Worm (Caenorhabditis elegans) whole organism, L1 larva: ENCODE measurements around the gene rgs-3.

Source experiments
- C04F5.9 ChIP-seq: sonication (generic microtip); optimal IDR thresholded peaks from 2 replicates; lab custom pipeline; 2016; ENCODE audit warnings: missing genetic modification characterization, missing compliant biosample characterization
- C16A3.4 ChIP-seq: fragments of 150-350 bp; optimal IDR thresholded peaks from 2 replicates; lab custom pipeline; 2014; ENCODE audit warnings: missing biosample characterization, missing genetic modification characterization
- F16B12.6 ChIP-seq: fragments of 150-350 bp; optimal IDR thresholded peaks from 2 replicates; lab custom pipeline; 2014; ENCODE audit warnings: missing biosample characterization, missing genetic modification characterization
- Y116A8C.19 ChIP-seq: sonication (generic microtip); optimal IDR thresholded peaks from 2 replicates; lab custom pipeline; 2016; ENCODE audit warnings: missing compliant biosample characterization, missing genetic modification characterization, borderline replicate concordance
- aha-1 ChIP-seq: fragments of 150-350 bp; optimal IDR thresholded peaks from 2 replicates; lab custom pipeline; 2014; ENCODE audit warnings: missing biosample characterization, missing genetic modification characterization
- aly-2 ChIP-seq: fragments of 150-350 bp; optimal IDR thresholded peaks from 2 replicates; lab custom pipeline; 2014; ENCODE audit warnings: missing biosample characterization, missing genetic modification characterization
- ceh-63 ChIP-seq: fragments of 200-800 bp; sonication (Bioruptor generic); optimal IDR thresholded peaks from 2 replicates; lab custom pipeline; 2018; ENCODE audit warnings: mild to moderate bottlenecking, missing genetic modification characterization, missing compliant biosample characterization
- ceh-82 ChIP-seq, 3 experiments: fragments of 150-350 bp in 1 of 3; sonication (generic microtip) in 2 of 3; optimal IDR thresholded peaks; 2 replicates each; lab custom pipeline; 2014 to 2017; ENCODE audit warnings: missing biosample characterization in 3 of 3, missing genetic modification characterization in 3 of 3
- ceh-88 ChIP-seq: fragments of 200-800 bp; sonication (Bioruptor generic); IDR thresholded peaks from 2 replicates; pipeline ENCODE4 v1.3.6; 2022; ENCODE audit warnings: missing genetic modification characterization, missing compliant biosample characterization
- ces-1 ChIP-seq: fragments of 150-350 bp; optimal IDR thresholded peaks from 2 replicates; lab custom pipeline; 2014; ENCODE audit warnings: missing biosample characterization, missing genetic modification reagents, missing genetic modification characterization
- dpl-1 ChIP-seq, 3 experiments: fragments of 150-350 bp in 2 of 3; sonication (generic microtip) in 1 of 3; optimal IDR thresholded peaks; 2 replicates each; lab custom pipeline; 2014 to 2017; ENCODE audit warnings: missing biosample characterization in 3 of 3, missing genetic modification characterization in 3 of 3, missing genetic modification reagents in 3 of 3
- dsc-1 ChIP-seq: sonication (generic microtip); optimal IDR thresholded peaks from 2 replicates; lab custom pipeline; 2016; ENCODE audit warnings: mild to moderate bottlenecking, missing genetic modification characterization, missing compliant biosample characterization
- efl-1 ChIP-seq, 4 experiments: fragments of 150-350 bp; optimal IDR thresholded peaks in 3 of 4; peaks in 1 of 4; 1 replicate in 1 of 4; 2 replicates in 3 of 4; lab custom pipeline; 2014; ENCODE audit warnings: missing biosample characterization in 2 of 4, missing genetic modification characterization in 2 of 4, missing genetic modification reagents in 2 of 4
- efl-3 ChIP-seq: fragments of 200-800 bp; sonication (Bioruptor generic); optimal IDR thresholded peaks from 2 replicates; lab custom pipeline; 2018; ENCODE audit warnings: mild to moderate bottlenecking, missing genetic modification characterization, missing compliant biosample characterization
- egl-13 ChIP-seq: sonication (generic microtip); optimal IDR thresholded peaks from 2 replicates; lab custom pipeline; 2016; ENCODE audit warnings: missing genotype, missing genetic modification reagents, missing genetic modification characterization, missing compliant biosample characterization
- ets-5 ChIP-seq: fragments of 200-800 bp; sonication (Bioruptor generic); IDR thresholded peaks from 2 replicates; pipeline ENCODE4 v1.3.6; 2022; ENCODE audit warnings: missing genetic modification characterization, missing compliant biosample characterization
- fkh-10 ChIP-seq: sonication (generic microtip); optimal IDR thresholded peaks from 2 replicates; lab custom pipeline; 2017; ENCODE audit warnings: missing biosample characterization, missing genetic modification reagents, missing genetic modification characterization
- grh-1 ChIP-seq: fragments of 200-800 bp; sonication (Bioruptor generic); IDR thresholded peaks from 2 replicates; pipeline ENCODE4 v1.3.6; 2022; ENCODE audit warnings: missing genetic modification reagents, missing genetic modification characterization, missing compliant biosample characterization
- hlh-17 ChIP-seq: fragments of 200-800 bp; sonication (Bioruptor generic); optimal IDR thresholded peaks from 2 replicates; lab custom pipeline; 2018; ENCODE audit warnings: missing genetic modification characterization, mild to moderate bottlenecking, missing compliant biosample characterization, moderate library complexity, borderline replicate concordance
- hpl-2 ChIP-seq: fragments of 150-350 bp; optimal IDR thresholded peaks from 2 replicates; lab custom pipeline; 2014; ENCODE audit warnings: missing biosample characterization, missing genetic modification reagents, missing genetic modification characterization
- irx-1 ChIP-seq: sonication (generic microtip); optimal IDR thresholded peaks from 2 replicates; lab custom pipeline; 2016; ENCODE audit warnings: missing genetic modification characterization, missing compliant biosample characterization
- isw-1 ChIP-seq: fragments of 200-800 bp; sonication (Bioruptor generic); IDR thresholded peaks from 2 replicates; pipeline ENCODE4 v1.3.6; 2022; ENCODE audit warnings: missing genetic modification characterization, missing compliant biosample characterization
- lin-14 ChIP-seq: fragments of 200-800 bp; sonication (Bioruptor generic); optimal IDR thresholded peaks from 2 replicates; lab custom pipeline; 2018; ENCODE audit warnings: mild to moderate bottlenecking, missing genetic modification characterization, moderate library complexity, missing compliant biosample characterization
- lin-35 ChIP-seq, 2 experiments: fragments of 150-350 bp; optimal IDR thresholded peaks; 2 replicates each; lab custom pipeline; 2014; ENCODE audit warnings: missing biosample characterization in 2 of 2, missing genetic modification characterization in 2 of 2, missing genetic modification reagents in 2 of 2
- lir-3 ChIP-seq: sonication (generic microtip); optimal IDR thresholded peaks from 2 replicates; lab custom pipeline; 2016; ENCODE audit warnings: mild to moderate bottlenecking, missing genetic modification characterization, moderate library complexity, missing compliant biosample characterization; ENCODE audit not compliant: poor library complexity
- mab-9 ChIP-seq: fragments of 200-800 bp; sonication (Bioruptor generic); IDR thresholded peaks from 2 replicates; pipeline ENCODE4 v1.3.6; 2022; ENCODE audit warnings: missing genetic modification reagents, missing genetic modification characterization, missing compliant biosample characterization
- mdl-1 ChIP-seq, 2 experiments: fragments of 150-350 bp; optimal IDR thresholded peaks; 2 replicates each; lab custom pipeline; 2014 to 2017; ENCODE audit warnings: missing biosample characterization in 2 of 2, missing genetic modification characterization in 2 of 2, inconsistent platforms in 1 of 2
- mef-2 ChIP-seq: fragments of 150-350 bp; optimal IDR thresholded peaks from 2 replicates; lab custom pipeline; 2014; ENCODE audit warnings: missing biosample characterization, missing genetic modification characterization
- nhr-11 ChIP-seq: fragments of 150-350 bp; optimal IDR thresholded peaks from 2 replicates; lab custom pipeline; 2014; ENCODE audit warnings: missing biosample characterization, missing genetic modification characterization
- nhr-20 ChIP-seq: sonication (generic microtip); optimal IDR thresholded peaks from 2 replicates; lab custom pipeline; 2016; ENCODE audit warnings: mild to moderate bottlenecking, missing genetic modification characterization, missing compliant biosample characterization
- nhr-237 ChIP-seq: fragments of 150-350 bp; optimal IDR thresholded peaks from 2 replicates; lab custom pipeline; 2014; ENCODE audit warnings: missing biosample characterization, missing genetic modification characterization
- nhr-28 ChIP-seq: fragments of 150-350 bp; optimal IDR thresholded peaks from 2 replicates; lab custom pipeline; 2014; ENCODE audit warnings: missing biosample characterization, missing genetic modification characterization
- nhr-47 ChIP-seq: sonication (generic microtip); optimal IDR thresholded peaks from 2 replicates; lab custom pipeline; 2016; ENCODE audit warnings: mild to moderate bottlenecking, missing genetic modification characterization, moderate library complexity, missing compliant biosample characterization
- nhr-71 ChIP-seq: sonication (generic microtip); optimal IDR thresholded peaks from 2 replicates; lab custom pipeline; 2016; ENCODE audit warnings: mild to moderate bottlenecking, missing genetic modification characterization, moderate library complexity, missing compliant biosample characterization
- snpc-4 ChIP-seq: fragments of 150-350 bp; optimal IDR thresholded peaks from 2 replicates; lab custom pipeline; 2014; ENCODE audit warnings: missing biosample characterization, missing genetic modification characterization
- snu-23 ChIP-seq: sonication (generic microtip); optimal IDR thresholded peaks from 2 replicates; lab custom pipeline; 2016; ENCODE audit warnings: missing genetic modification characterization, missing compliant biosample characterization
- sptf-1 ChIP-seq: fragments of 150-350 bp; optimal IDR thresholded peaks from 2 replicates; lab custom pipeline; 2014; ENCODE audit warnings: missing biosample characterization, missing genetic modification characterization
- sup-37 ChIP-seq: fragments of 200-800 bp; sonication (Bioruptor generic); optimal IDR thresholded peaks from 2 replicates; lab custom pipeline; 2018; ENCODE audit warnings: mild to moderate bottlenecking, missing genetic modification characterization, missing compliant biosample characterization
- swsn-7 ChIP-seq: sonication (generic microtip); optimal IDR thresholded peaks from 2 replicates; lab custom pipeline; 2016; ENCODE audit warnings: missing genetic modification characterization, missing compliant biosample characterization
- tbx-2 ChIP-seq: sonication (generic microtip); optimal IDR thresholded peaks from 2 replicates; lab custom pipeline; 2016; ENCODE audit warnings: missing genetic modification characterization, missing compliant biosample characterization
- unc-62 ChIP-seq: fragments of 150-350 bp; optimal IDR thresholded peaks from 2 replicates; lab custom pipeline; 2014; ENCODE audit warnings: missing biosample characterization, missing genetic modification reagents, missing genetic modification characterization
- xbp-1 ChIP-seq: sonication (generic microtip); optimal IDR thresholded peaks from 2 replicates; lab custom pipeline; 2016; ENCODE audit warnings: missing genetic modification characterization, missing compliant biosample characterization
- zag-1 ChIP-seq: fragments of 150-350 bp; optimal IDR thresholded peaks from 2 replicates; lab custom pipeline; 2014; ENCODE audit warnings: missing biosample characterization, missing genetic modification characterization
- ztf-11 ChIP-seq, 2 experiments: sonication (generic microtip); optimal IDR thresholded peaks; 2 replicates each; lab custom pipeline; 2016 to 2017; ENCODE audit warnings: missing genetic modification characterization in 2 of 2, missing biosample characterization in 1 of 2, missing compliant biosample characterization in 1 of 2

The rgs-3 gene

DNA sequence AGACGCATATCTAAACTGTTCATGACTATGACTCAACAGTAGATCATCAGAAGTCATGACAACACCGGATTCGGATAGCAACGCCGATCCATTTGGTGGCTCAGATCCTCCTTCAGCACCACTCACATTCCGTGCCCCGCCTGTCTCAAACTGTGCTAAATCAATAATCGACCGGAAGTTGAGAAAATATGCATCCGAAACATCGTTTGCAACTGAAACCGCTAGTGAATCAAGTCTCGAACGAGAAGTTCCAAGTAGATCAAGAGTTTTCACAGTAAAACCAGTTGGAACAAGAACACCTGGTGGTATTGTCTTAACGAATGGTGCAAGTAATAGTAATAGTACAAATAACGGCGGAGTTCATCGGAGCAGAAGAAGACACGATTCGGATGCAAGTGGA lies 47.5 kb downstream of the rgs-3 start:
- TF ChIP-seq aha-1, result no peak
- TF ChIP-seq snpc-4 (tag; lab: Kevin White, UChicago), result no peak
- no peak for TF ChIP-seq nhr-20
- TF ChIP-seq sup-37, result no peak
- TF ChIP-seq dsc-1 (tag; lab: Kevin White, UChicago), result no peak
- TF ChIP-seq mef-2 (tag; lab: Kevin White, UChicago), result no peak
- no peak for TF ChIP-seq lir-3
- TF ChIP-seq C04F5.9 (tag; lab: Kevin White, UChicago), result no peak
- no peak for TF ChIP-seq unc-62
- no peak for TF ChIP-seq mdl-1 (tag; optimal IDR thresholded peaks at IDR 0.05; lab: Kevin White, UChicago)
- no peak for TF ChIP-seq F16B12.6
- TF ChIP-seq isw-1, result no peak
- TF ChIP-seq snu-23, result no peak
- TF ChIP-seq ztf-11 (tag; optimal IDR thresholded peaks at IDR 0.05; lab: Kevin White, UChicago), result no peak
- no peak for TF ChIP-seq ces-1 (GFP tag; lab: Kevin White, UChicago)
- no peak for TF ChIP-seq ceh-63 (GFP tag; lab: Kevin White, UChicago)

DNA sequence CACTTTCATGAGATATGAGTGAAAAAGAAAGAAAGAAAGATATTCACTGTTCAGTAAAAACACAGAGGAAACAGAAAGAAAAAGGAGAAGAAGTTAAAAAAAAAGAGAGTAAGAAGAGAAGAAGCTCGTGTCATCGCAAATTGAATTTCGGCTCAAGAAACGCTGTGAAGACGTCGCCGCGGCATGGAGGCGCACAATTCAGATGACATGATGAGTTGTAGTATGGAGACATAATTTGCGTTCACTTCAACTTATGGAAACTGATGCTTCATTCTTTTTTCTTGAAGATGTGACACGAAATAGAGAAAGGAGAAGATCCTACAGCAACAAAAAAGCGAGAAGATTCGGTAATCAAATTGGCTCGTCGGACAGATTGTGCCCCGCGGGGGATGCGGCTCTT lies 48.8 kb downstream of the rgs-3 start:
- TF ChIP-seq sptf-1 (tag; lab: Kevin White, UChicago) (no peak), nhr-237 (no peak), hpl-2 (no peak), ets-5 (GFP tag; lab: Robert Waterston, UW) (no peak), nhr-71 (tag; lab: Kevin White, UChicago) (peak; percentile 23), aly-2 (no peak), ceh-88 (GFP tag; lab: Robert Waterston, UW) (no peak), swsn-7 (tag; lab: Kevin White, UChicago) (no peak), mab-9 (GFP tag; lab: Robert Waterston, UW) (no peak), ztf-11 (tag; optimal IDR thresholded peaks at IDR 0.05; lab: Kevin White, UChicago) (no peak), nhr-47 (tag; lab: Kevin White, UChicago) (peak; percentile 25), lin-35 (GFP tag; optimal IDR thresholded peaks at IDR 0.05; lab: Kevin White, UChicago) (no peak), ces-1 (GFP tag; lab: Kevin White, UChicago) (peak; percentile 61), lin-14 (GFP tag; lab: Kevin White, UChicago) (peak; percentile 81), grh-1 (GFP tag; lab: Robert Waterston, UW) (no peak), egl-13 (tag; lab: Kevin White, UChicago) (no peak), nhr-28 (no peak), fkh-10 (GFP tag; lab: Kevin White, UChicago) (peak; percentile 89), xbp-1 (no peak), efl-1 (optimal IDR thresholded peaks at IDR 0.05; lab: Kevin White, UChicago) (no peak), efl-1 (GFP tag; optimal IDR thresholded peaks at IDR 0.05 in 1 of 2; lab: Kevin White, UChicago) (peak in 1 of 2 experiments; percentile 43), C16A3.4 (tag; lab: Kevin White, UChicago) (no peak)

DNA sequence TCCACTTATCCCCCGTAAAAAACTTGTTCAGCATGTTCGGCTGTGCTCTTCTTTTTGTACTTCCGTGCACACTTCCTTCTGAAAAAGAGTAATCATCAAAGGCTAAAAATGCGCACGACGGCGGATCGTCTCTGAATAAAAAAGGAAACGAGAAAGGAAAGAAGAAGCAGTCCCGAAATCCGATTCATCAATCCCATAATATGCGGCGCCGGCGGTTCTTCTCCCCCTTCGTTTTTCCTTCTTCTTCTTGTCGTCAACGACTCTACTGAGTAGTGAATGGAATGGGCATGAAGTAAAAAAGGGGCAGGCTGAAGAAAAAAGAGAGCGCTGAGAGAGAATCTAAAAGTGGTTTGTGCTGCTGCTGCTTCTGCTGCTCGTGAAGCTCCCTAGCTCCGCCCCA lies 49.8 kb downstream of the rgs-3 start:
- TF ChIP-seq ceh-82 (tag; optimal IDR thresholded peaks at IDR 0.05; lab: Kevin White, UChicago) (peak in 1 of 3 experiments; percentile 9), zag-1 (tag; lab: Kevin White, UChicago) (no peak), lin-14 (GFP tag; lab: Kevin White, UChicago) (peak; percentile 69), tbx-2 (no peak), hlh-17 (GFP tag; lab: Kevin White, UChicago) (no peak), lin-35 (GFP tag; optimal IDR thresholded peaks at IDR 0.05; lab: Kevin White, UChicago) (no peak), dpl-1 (GFP tag; optimal IDR thresholded peaks at IDR 0.05; lab: Kevin White, UChicago) (no peak), egl-13 (tag; lab: Kevin White, UChicago) (peak; percentile 5), efl-3 (GFP tag; lab: Kevin White, UChicago) (no peak), Y116A8C.19 (tag; lab: Kevin White, UChicago) (no peak), fkh-10 (GFP tag; lab: Kevin White, UChicago) (peak; percentile 94), nhr-11 (no peak), irx-1 (tag; lab: Kevin White, UChicago) (no peak)
